Worm (Caenorhabditis elegans): ENCODE measurements around the gene ceh-89.

The ceh-89 gene

DNA sequence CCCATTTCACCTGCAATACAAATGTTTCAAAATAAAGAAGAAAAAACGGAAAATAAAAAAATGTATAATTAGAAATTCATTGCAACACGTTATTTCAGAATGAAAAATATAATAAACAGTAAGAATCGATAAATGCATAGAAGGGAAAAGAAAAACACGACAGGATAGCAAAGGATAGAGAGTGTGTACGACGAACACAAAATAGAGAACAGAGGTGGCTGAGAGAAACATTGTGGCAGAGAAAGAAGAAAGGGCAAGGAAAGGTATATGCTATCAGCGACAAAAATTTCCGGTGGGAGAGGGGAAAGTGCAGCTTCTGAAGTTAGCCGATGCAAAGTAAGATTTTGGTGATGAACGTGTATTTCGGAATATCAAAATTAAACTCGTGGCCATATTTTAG, 15.9 kb upstream of the ceh-89 start, which contains the start of gene F28H6.6:
Gene F28H6.6, minus strand, starts transcription at position 10 of the 400 bp plus-strand sequence.
- TF ChIP-seq pbrm-1 (GFP tag; IDR thresholded peaks at IDR 0.05) (no peak), F33H1.4 (GFP tag; IDR thresholded peaks at IDR 0.05) (no peak), hmg-1.2 (GFP tag; IDR thresholded peaks at IDR 0.05) (peak; percentile 12; the same call in 1 of the 2 replicates), rec-8 (tag; optimal IDR thresholded peaks at IDR 0.05) (no peak), somi-1 (GFP tag; optimal IDR thresholded peaks at IDR 0.05) (no peak)

DNA sequence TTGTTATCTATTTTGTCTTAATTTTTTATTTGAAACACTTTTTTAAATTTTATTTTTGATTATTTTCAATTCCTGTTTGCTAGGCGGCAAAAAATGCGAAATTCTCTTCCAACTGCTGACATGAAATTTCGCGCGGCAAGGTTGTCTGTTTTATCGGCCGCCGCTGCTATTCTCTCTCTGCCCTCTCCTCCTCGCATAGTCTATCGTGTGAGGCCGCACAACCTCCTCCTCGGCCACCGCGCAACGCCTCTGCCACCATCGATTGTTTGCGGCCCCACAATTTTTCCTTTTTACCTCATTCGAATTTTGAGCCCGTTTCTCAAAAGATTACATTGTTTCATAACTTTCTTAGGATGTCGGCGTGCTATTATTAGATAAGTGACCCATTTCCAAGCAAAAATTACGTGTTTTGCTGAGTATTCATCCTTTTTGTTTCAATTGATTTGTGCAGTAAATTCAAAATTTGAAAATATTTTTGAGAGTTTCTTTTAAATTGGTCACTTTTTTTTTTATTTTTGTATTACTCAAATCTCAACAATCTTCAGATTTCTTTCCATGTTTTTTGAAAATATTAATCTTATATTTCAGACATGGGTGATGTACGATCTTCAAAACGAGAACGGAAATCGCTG, 14.3 kb upstream of the ceh-89 start, which contains the start of gene F28H6.4:
Gene F28H6.4, plus strand, starts transcription at position 582 of the 632 bp plus-strand sequence.
- no peak for TF ChIP-seq ama-1 (optimal IDR thresholded peaks at IDR 0.05)
- no peak for TF ChIP-seq ama-1 (GFP tag; optimal IDR thresholded peaks at IDR 0.05)
- TF ChIP-seq hmg-1.2 (GFP tag; IDR thresholded peaks at IDR 0.05) = peak; percentile 80; the same call in 1 of the 2 replicates
- no peak for TF ChIP-seq attf-6 (GFP tag; IDR thresholded peaks at IDR 0.05)
- TF ChIP-seq T26A5.8 (tag; optimal IDR thresholded peaks at IDR 0.05) = no peak
- TF ChIP-seq madf-6 (GFP tag; IDR thresholded peaks at IDR 0.05) = 0 out of 2 replicates have a peak, but pooled peaks have one; percentile 26
- no peak for TF ChIP-seq unc-62 (GFP tag; optimal IDR thresholded peaks at IDR 0.05)
- no peak for TF ChIP-seq rpc-1 (optimal IDR thresholded peaks at IDR 0.05)
- TF ChIP-seq rpc-1 (tag; optimal IDR thresholded peaks at IDR 0.05) = no peak
- no peak for TF ChIP-seq K11D2.4 (GFP tag; IDR thresholded peaks at IDR 0.05)
- no peak for TF ChIP-seq lir-1 (GFP tag; conservative IDR thresholded peaks at IDR 0.05)
- no peak for TF ChIP-seq nfya-1 (tag; optimal IDR thresholded peaks at IDR 0.05; ENCODE audit: borderline replicate concordance, insufficient read depth)
- no peak for TF ChIP-seq ztf-6 (GFP tag; IDR thresholded peaks at IDR 0.05)
- TF ChIP-seq attf-5 (GFP tag; optimal IDR thresholded peaks at IDR 0.05) = peak; percentile 10
- TF ChIP-seq B0261.1 (tag; optimal IDR thresholded peaks at IDR 0.05) = no peak
- no peak; the same call in 1 of the 2 replicates for TF ChIP-seq cebp-1 (GFP tag; IDR thresholded peaks at IDR 0.05)
- no peak for TF ChIP-seq cebp-1 (tag; optimal IDR thresholded peaks at IDR 0.05)
- no peak for TF ChIP-seq ceh-100 (GFP tag; IDR thresholded peaks at IDR 0.05)
- no peak for TF ChIP-seq F57C9.4 (tag; optimal IDR thresholded peaks at IDR 0.05)
- no peak for TF ChIP-seq chd-7 (tag; optimal IDR thresholded peaks at IDR 0.05)
- TF ChIP-seq gei-17 (GFP tag; optimal IDR thresholded peaks at IDR 0.05) = no peak
- no peak for TF ChIP-seq akir-1 (GFP tag; optimal IDR thresholded peaks at IDR 0.05)
- TF ChIP-seq efl-1 (GFP tag; optimal IDR thresholded peaks at IDR 0.05) = peak; percentile 42
- TF ChIP-seq ceh-40 (GFP tag; IDR thresholded peaks at IDR 0.05) = no peak
- TF ChIP-seq lin-54 (GFP tag; optimal IDR thresholded peaks at IDR 0.05) = no peak
- peak; percentile 92 for TF ChIP-seq zfh-2 (GFP tag; conservative IDR thresholded peaks at IDR 0.05)
- no peak for TF ChIP-seq lag-1 (GFP tag; IDR thresholded peaks at IDR 0.05)
- TF ChIP-seq B0019.2 (GFP tag; conservative IDR thresholded peaks at IDR 0.05) = no peak
- TF ChIP-seq B0336.3 (GFP tag; IDR thresholded peaks at IDR 0.05) = no peak
- TF ChIP-seq egrh-3 (GFP tag; IDR thresholded peaks at IDR 0.05) = no peak; the same call in 1 of the 2 replicates
- TF ChIP-seq xnd-1 (tag; optimal IDR thresholded peaks at IDR 0.05) = no peak
- no peak for TF ChIP-seq lin-26 (GFP tag; IDR thresholded peaks at IDR 0.05)
- no peak for TF ChIP-seq ceh-27 (GFP tag; optimal IDR thresholded peaks at IDR 0.05)
- no peak for TF ChIP-seq fkh-3 (tag; optimal IDR thresholded peaks at IDR 0.05)
- TF ChIP-seq mel-28 (tag; optimal IDR thresholded peaks at IDR 0.05; ENCODE audit: borderline replicate concordance) = no peak
- TF ChIP-seq hrde-1 (tag; optimal IDR thresholded peaks at IDR 0.05; ENCODE audit: borderline replicate concordance) = no peak
- TF ChIP-seq F39B2.1 (GFP tag; IDR thresholded peaks at IDR 0.05) = no peak
- TF ChIP-seq ceh-79 (tag; optimal IDR thresholded peaks at IDR 0.05) = no peak
- TF ChIP-seq lsy-27 (tag; optimal IDR thresholded peaks at IDR 0.05; ENCODE audit: borderline replicate concordance, insufficient read depth) = no peak
- no peak for TF ChIP-seq lin-40 (tag; optimal IDR thresholded peaks at IDR 0.05)
- TF ChIP-seq Y79H2A.3 (GFP tag; conservative IDR thresholded peaks at IDR 0.05) = no peak
- peak; percentile 65 for TF ChIP-seq dox-1 (GFP tag; IDR thresholded peaks at IDR 0.05)
- TF ChIP-seq snpc-1.3 (tag; optimal IDR thresholded peaks at IDR 0.05; ENCODE audit: insufficient read depth) = no peak

Measured in whole organism, young adult.